Fruit fly (Drosophila melanogaster): ENCODE measurements around the gene Fit2.

DNA sequence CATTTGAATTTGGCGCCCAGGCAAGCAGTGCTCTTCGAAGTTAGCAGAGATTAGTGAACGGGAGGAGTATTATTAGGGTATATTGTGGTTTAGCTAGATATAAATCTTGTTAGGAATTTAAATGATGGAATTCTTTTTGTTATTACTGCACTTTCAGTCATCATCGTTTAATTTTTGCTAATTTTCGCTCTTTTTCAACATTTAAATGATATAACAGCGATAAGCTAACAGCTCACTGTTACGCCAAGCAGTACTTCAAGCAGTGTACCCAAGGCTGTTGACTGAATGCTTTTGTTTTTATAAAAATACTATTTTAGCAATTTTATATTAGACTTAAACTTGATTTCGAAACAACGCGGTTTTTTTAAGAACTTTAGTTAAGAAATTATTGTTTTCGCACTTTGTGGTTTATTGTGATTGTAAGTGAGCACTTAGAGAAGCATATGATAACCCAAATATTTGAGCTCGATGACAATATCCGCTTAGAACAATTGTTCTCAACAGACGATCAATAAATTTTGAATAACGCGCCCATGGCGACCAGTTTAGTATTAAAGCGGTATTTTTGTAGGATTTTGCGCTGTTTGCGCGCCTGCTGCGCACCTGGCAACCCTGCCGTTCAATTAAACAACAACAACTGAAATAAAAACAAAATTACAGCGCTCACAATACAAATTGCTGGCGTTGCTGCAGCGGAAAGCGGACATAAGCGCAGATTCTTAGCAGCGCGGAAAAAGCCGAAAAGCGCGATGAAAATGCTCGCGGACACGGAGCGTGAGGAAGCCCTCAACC, 26.7 kb downstream of the Fit2 start:
- TF ChIP-seq Hr78 (GFP tag; optimal IDR thresholded peaks at IDR 0.05), result no peak
- TF ChIP-seq dmrt93B (GFP tag; optimal IDR thresholded peaks at IDR 0.05), result no peak
